Worm (Caenorhabditis elegans) whole organism, L4/young adult: Measurements from ENCODE around the gene lys-10.

Experiments
- W03F9.2 ChIP-seq: fragments of 150-350 bp; optimal IDR thresholded peaks from 2 replicates; lab custom pipeline; 2014; ENCODE audit warnings: missing biosample characterization, missing genetic modification characterization
- dao-5 ChIP-seq: sonication (generic microtip); optimal IDR thresholded peaks from 2 replicates; lab custom pipeline; 2016; ENCODE audit warnings: missing genotype, missing genetic modification characterization, moderate library complexity, missing compliant biosample characterization
- him-1 ChIP-seq: sonication (generic microtip); optimal IDR thresholded peaks from 2 replicates; lab custom pipeline; 2016; ENCODE audit warnings: missing genotype, missing genetic modification reagents, missing genetic modification characterization, missing compliant biosample characterization

The lys-10 gene

DNA sequence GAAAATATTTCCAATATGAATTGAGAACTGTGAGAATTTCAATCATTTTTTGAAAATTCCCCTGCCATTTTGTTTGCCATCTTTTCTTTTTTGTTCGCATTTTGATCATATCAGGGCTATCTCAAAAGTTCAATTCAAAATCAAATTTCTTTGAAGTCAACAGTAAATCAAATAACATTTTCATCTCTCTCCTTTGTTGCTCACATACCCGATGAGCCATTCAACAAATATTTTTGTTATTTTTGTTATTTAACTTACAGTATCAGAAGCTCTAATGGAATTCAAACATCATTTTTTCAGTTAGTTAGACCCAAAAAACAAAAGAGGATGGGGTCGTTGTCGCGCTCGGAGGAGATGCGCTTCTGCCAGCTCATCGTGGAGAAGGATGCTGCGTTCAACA lies 29.0 kb upstream of the lys-10 start, which contains the start of gene vha-5:
Gene vha-5 (plus strand): TSS at position 301 of the 400 bp plus-strand sequence.
- TF ChIP-seq him-1 (tag; lab: Kevin White, UChicago), result no peak
- TF ChIP-seq dao-5 (tag; lab: Kevin White, UChicago), result no peak

DNA sequence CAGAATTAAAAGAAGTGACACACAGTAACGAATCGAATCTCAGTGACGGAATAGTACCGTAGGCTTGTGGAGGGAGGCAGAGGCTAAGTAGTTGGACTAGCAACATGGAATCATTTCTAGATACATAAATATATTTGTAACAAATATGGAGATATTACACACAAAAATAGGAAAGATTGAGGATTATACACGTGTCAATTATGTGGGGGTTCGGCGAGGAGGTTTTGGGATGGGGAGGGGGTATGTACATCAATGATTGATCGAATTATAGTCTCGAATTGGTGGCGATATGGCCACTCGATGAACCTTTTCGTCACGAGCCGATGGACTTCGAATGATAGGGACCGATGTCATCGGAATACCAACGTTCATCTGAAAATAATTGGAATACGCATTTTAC lies 25.2 kb upstream of the lys-10 start:
- no peak for TF ChIP-seq dao-5 (tag; lab: Kevin White, UChicago)
- no peak for TF ChIP-seq W03F9.2
- TF ChIP-seq him-1 (tag; lab: Kevin White, UChicago), result no peak

DNA sequence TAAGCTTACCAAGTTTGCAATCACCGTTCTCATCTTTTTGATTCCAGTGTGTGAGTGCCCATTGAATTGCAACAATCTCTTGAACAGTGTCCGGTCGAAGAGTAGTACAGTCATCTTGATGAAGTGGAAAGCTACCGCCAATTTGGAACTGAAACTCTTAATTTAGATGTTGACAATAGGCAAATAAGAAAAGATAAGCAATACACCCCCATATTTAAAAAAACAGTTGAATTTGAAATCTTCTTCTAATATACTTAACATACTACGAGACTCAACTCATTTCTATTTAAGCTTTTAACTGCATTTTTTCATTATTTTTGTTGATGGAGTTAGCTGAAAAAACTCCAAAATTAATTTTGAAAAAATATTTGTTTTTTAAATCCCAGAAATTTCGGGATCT lies 20.5 kb upstream of the lys-10 start:
- TF ChIP-seq W03F9.2, result no peak
- no peak for TF ChIP-seq him-1 (tag; lab: Kevin White, UChicago)
- TF ChIP-seq dao-5 (tag; lab: Kevin White, UChicago), result no peak

DNA sequence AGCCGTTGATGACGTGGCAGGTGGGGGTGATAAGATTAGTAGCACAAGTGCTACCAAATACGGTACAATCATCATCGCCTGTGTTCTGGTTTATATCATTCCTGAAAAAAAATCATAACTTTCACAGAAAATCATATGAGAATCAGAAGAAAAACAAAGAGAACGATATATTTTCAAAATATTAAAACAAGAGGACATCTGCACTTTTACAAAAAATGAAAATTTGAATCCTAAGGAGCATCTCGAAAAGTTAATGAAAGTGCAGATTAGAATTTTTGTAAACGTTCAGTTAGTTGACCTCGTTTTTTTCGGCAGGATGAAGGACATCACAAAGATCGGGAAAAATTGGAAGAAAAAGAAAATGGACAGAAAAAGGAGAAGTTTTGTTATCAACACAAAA lies 19.8 kb upstream of the lys-10 start, which contains the start of gene F35H10.10:
Gene F35H10.10 (minus strand): TSS at position 101 of the 400 bp plus-strand sequence.
- TF ChIP-seq W03F9.2, result no peak
- TF ChIP-seq him-1 (tag; lab: Kevin White, UChicago), result no peak
- TF ChIP-seq dao-5 (tag; lab: Kevin White, UChicago), result no peak

DNA sequence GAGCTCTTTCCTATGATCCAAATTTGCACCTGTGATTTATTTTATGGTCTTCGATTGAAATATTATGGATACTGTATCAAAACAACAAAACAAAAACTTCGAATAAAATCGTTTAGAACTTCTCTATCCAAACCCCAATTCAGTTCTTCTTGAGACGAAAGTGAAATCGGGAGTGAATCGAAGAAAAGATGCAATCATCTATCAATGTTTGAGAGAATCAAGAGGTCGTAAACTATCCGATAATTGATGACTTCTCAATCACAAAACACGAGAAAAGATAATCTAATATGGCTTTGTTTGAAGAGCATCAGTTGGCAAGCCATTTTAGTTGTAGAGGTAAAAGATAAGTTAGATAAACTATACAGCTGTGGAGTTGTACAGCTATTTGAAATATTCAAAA lies 14.8 kb upstream of the lys-10 start:
- no peak for TF ChIP-seq dao-5 (tag; lab: Kevin White, UChicago)

DNA sequence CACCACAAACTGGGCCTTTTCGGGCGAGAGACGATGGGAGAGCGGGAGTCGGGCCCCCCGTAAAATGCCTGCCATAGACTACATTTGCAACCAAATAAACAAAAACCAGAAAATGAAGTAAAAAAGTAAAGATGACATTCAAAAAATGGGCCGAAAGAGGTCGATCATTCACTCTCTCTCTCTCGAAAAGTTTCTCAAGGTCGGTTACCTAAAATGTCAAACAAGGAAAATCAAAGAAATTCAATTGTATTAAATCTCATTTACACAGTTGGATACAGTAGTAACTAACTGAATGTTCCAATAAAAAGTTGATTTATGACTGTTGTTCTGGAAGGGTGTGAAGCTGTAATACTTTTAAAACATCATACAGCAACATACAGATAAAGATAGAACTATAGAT lies 13.8 kb upstream of the lys-10 start:
- no peak for TF ChIP-seq dao-5 (tag; lab: Kevin White, UChicago)
- no peak for TF ChIP-seq him-1 (tag; lab: Kevin White, UChicago)
- TF ChIP-seq W03F9.2, result no peak

DNA sequence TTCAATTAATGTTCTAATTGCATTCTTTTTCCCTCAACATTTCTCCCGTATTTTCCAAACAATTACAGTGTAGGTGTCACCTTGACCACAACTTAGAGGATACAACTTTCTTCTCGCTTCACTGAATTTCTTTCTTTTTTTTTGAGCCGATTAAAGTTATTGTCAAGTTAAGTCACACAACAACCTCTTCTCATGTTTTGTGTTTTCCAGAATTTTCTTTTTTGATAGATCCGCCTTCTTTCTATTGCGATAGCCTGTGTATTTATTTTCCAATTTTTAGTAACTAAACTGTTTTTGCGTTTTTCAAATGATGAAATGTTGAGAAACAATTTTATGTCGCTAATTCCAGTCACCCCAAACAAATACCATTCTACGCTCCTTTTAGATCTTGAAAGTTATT lies 7.0 kb upstream of the lys-10 start, which contains the start of gene F35H10.3:
Gene F35H10.3 (plus strand): TSS at position 301 of the 400 bp plus-strand sequence.
- TF ChIP-seq W03F9.2 (no peak), him-1 (tag; lab: Kevin White, UChicago) (no peak), dao-5 (tag; lab: Kevin White, UChicago) (no peak)

DNA sequence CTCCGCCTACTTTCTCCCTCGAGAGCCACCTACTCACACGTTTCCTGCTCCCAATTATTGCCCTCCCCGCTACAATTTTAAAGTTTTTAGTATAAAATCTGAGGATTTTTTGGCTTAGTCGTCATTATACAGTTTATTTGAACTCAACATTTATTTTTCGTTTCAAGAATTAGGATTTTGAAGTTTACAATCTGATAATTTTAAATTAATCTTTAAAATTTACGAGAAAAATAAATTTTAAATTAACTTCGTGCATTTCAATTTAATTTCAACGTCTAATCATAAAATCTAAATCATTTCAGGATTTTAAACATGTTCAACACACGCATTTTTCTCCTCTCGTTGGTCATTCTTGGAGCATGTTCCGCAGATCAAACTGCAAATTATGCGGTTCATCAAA lies 3.7 kb upstream of the lys-10 start, which contains the start of gene F35H10.2:
Gene F35H10.2 (plus strand): TSS at position 301 of the 400 bp plus-strand sequence.
- no peak for TF ChIP-seq him-1 (tag; lab: Kevin White, UChicago)
- no peak for TF ChIP-seq W03F9.2
- TF ChIP-seq dao-5 (tag; lab: Kevin White, UChicago), result no peak

DNA sequence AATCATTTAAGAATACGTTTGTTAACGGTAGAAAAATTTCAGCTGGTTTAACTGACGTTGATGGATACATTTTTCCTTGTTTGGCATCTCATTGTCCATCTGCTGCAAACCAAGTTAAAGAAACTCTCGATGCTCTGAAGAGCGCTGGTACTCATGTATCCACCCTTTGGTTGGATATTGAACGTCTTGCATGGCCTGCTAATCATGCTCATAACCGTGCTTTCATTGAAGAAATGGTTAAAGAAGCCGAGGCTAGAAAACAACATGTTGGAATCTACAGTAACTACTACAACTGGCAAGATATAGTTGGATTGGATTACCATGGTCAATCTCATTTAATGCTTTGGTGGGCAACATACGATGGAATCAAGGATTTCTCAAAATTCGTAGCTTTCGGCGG lies 408 bp downstream of the lys-10 start:
- no peak for TF ChIP-seq him-1 (tag; lab: Kevin White, UChicago)
- no peak for TF ChIP-seq W03F9.2
- TF ChIP-seq dao-5 (tag; lab: Kevin White, UChicago), result no peak

DNA sequence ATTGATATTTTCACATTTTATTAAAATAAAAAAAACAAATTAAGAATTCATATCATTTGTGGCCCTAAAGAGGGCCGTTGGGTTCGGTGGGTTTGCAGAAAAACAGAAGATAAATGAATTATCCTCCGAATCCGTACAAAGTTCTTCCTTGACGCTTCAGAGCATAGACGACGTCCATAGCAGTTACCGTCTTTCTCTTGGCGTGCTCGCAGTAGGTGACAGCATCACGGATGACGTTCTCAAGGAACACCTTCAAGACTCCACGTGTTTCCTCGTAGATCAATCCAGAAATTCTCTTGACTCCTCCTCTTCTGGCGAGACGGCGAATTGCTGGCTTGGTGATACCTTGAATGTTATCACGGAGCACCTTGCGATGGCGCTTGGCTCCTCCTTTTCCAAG lies 928 bp downstream of the lys-10 start:
- TF ChIP-seq W03F9.2 (no peak), him-1 (tag; lab: Kevin White, UChicago) (no peak), dao-5 (tag; lab: Kevin White, UChicago) (no peak)

DNA sequence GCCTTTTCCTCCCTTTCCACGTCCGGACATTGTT lies 1.1 kb downstream of the lys-10 start, which contains the start of gene his-31:
Gene his-31 (minus strand): TSS at position 30 of the 34 bp plus-strand sequence.
- no peak for TF ChIP-seq him-1 (tag; lab: Kevin White, UChicago)

DNA sequence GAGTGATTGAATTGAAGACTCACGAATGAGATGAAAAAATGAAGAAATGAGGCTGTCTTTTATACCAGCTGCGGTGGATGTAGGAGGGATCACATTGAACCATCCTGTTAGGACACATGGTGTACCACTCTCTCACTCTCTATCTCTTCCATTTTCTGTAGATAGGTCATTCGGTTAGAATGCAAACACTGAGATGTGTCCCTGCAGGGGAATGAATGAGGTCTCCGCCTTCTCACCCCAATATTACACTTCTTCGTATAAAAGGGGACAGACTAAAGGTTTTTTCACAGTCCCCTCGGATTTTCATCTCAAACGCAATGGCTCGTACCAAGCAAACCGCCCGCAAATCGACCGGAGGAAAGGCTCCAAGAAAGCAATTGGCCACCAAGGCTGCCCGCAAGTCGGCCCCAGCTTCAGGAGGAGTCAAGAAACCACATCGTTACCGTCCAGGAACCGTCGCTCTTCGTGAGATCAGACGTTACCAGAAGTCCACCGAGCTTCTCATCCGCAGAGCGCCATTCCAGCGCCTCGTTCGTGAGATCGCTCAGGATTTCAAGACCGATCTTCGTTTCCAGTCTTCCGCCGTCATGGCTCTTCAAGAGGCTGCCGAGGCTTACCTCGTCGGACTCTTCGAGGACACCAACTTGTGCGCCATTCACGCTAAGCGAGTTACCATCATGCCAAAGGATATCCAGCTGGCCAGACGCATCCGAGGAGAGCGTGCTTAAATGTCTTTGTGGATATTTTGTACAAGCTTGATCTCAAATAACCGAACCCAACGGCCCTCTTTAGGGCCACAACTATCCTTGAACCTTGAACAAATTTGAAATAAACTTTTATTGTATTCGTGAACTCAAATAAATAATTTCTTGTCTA lies 1.6 kb downstream of the lys-10 start, which contains the start of gene his-32:
Gene his-32 (plus strand): TSS at position 318 of the 876 bp plus-strand sequence.
- TF ChIP-seq him-1 (tag; lab: Kevin White, UChicago), result no peak
- TF ChIP-seq dao-5 (tag; lab: Kevin White, UChicago), result no peak
- no peak for TF ChIP-seq W03F9.2

DNA sequence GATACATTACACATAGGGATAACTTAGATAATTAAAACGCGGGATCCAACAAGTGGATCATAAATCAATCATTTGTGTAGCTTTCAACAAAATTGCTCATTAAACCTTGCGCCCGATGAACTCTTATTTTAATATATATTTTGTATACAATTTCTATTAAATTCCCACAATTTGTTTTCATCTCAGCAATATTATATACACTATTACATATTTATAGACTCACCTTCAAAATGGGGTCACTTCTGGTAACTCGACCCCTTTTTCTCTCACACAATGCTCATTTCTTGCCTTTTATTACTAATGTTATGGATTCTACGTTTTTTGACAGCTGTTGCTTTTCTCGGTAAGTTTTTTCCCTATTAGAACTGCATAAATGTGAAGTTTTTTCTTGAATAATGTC lies 7.0 kb downstream of the lys-10 start, which contains the start of gene lgc-6:
Gene lgc-6 (plus strand): TSS at position 301 of the 400 bp plus-strand sequence.
- TF ChIP-seq him-1 (tag; lab: Kevin White, UChicago) (no peak), dao-5 (tag; lab: Kevin White, UChicago) (no peak), W03F9.2 (no peak)

DNA sequence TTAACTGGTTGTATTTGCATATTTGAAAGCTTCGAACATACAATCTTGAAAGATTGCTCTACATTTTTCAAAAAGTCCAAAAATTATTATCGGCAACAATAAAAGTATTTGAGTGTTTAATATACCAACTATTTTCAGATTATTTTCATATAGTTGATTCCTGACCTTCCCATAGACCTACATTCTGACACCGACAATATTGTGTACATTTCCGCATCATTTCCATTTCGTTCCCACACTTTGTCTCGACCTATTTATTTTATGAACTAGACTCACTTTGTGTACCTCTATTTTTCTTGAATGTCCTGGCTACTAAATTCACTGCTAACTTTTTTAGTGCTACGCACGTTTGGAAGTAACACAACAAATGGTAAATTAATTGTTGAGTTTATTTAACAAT lies 9.8 kb downstream of the lys-10 start, which contains the start of gene lgc-5:
Gene lgc-5 (plus strand): TSS at position 301 of the 400 bp plus-strand sequence.
- TF ChIP-seq dao-5 (tag; lab: Kevin White, UChicago) (no peak), W03F9.2 (no peak), him-1 (tag; lab: Kevin White, UChicago) (no peak)

DNA sequence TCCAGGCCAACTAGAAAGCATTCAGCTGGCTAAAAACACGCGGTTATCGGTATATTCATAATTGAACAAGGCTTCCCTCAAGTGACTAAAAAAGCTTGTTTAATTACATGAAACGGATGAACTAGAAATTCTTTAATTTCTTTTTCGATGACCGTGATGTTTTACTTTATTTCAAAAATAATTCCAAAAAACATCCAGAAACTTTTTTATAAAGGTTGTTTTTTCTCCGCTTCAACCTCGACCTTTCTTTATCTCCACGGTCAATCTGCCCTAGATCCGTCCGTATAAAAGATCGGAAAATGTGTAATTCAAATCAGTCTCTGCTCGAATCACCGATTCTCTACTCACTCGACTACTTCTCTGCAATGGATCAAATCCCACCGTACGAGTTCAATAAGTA lies 12.9 kb downstream of the lys-10 start, which contains the start of gene F17E9.5:
Gene F17E9.5 (plus strand): TSS at position 301 of the 400 bp plus-strand sequence.
- TF ChIP-seq dao-5 (tag; lab: Kevin White, UChicago), result no peak
- TF ChIP-seq him-1 (tag; lab: Kevin White, UChicago), result no peak
- TF ChIP-seq W03F9.2, result no peak
